ENCODE assay signal across 1 fruit fly cellular context in genomic region chr3R:11650105-11651039, dm6.
TF ChIP-seq lines count a peak whose summit lies in the region.

Csk (minus strand) TSS chr3R:11650706.
Elp1 (plus strand) TSS chr3R:11650971.

TF ChIP-seq in whole organism, embryonic, 481 proteins besides CTCF, POLR2A, EP300 and RAD21 (continued from another document and continues in another):
- TF ChIP-seq ci (GFP tag; IDR thresholded peaks at IDR 0.05; lab: Robert Waterston, UW) (0 out of 3 replicates have a peak, but pooled peaks have one; percentile 32), ftz-f1 (GFP tag; optimal IDR thresholded peaks at IDR 0.05; lab: Kevin White, UChicago) (no peak), gce (GFP tag; IDR thresholded peaks at IDR 0.05; lab: Robert Waterston, UW) (no peak), Lhr (GFP tag; optimal IDR thresholded peaks at IDR 0.05; lab: Kevin White, UChicago) (peak; percentile 69), ewg (GFP tag; optimal IDR thresholded peaks at IDR 0.05; lab: Kevin White, UChicago) (peak; percentile 73), usp (GFP tag; optimal IDR thresholded peaks at IDR 0.05; lab: Kevin White, UChicago) (no peak), tx (GFP tag; optimal IDR thresholded peaks at IDR 0.05; lab: Kevin White, UChicago) (no peak), Dll (GFP tag; IDR thresholded peaks at IDR 0.05; lab: Robert Waterston, UW; ENCODE audit: partially characterized antibody) (no peak), Mad (GFP tag; optimal IDR thresholded peaks at IDR 0.05; lab: Kevin White, UChicago) (peak; percentile 41), CG6765 (GFP tag; optimal IDR thresholded peaks at IDR 0.05; lab: Kevin White, UChicago) (no peak), CG2678 (tag; optimal IDR thresholded peaks at IDR 0.05; lab: Kevin White, UChicago) (peak; percentile 64), sim (GFP tag; IDR thresholded peaks at IDR 0.05; lab: Robert Waterston, UW) (no peak), peb (GFP tag; IDR thresholded peaks at IDR 0.05; lab: Robert Waterston, UW) (no peak), tin (GFP tag; optimal IDR thresholded peaks at IDR 0.05; lab: Kevin White, UChicago) (peak; percentile 41), fd64A (GFP tag; optimal IDR thresholded peaks at IDR 0.05; lab: Kevin White, UChicago) (peak; percentile 10), tap (tag; optimal IDR thresholded peaks at IDR 0.05; lab: Kevin White, UChicago) (no peak), CG11085 (GFP tag; IDR thresholded peaks at IDR 0.05; lab: Robert Waterston, UW) (peak; percentile 40; the same call in 1 of the 2 replicates), CG13296 (GFP tag; optimal IDR thresholded peaks at IDR 0.05; lab: Kevin White, UChicago) (peak; percentile 47), Elba2 (GFP tag; optimal IDR thresholded peaks at IDR 0.05; lab: Kevin White, UChicago) (peak; percentile 42), twi (tag; optimal IDR thresholded peaks at IDR 0.05; lab: Kevin White, UChicago) (peak; percentile 73), CG8765 (GFP tag; IDR thresholded peaks at IDR 0.05; lab: Robert Waterston, UW) (no peak), luna (GFP tag; optimal IDR thresholded peaks at IDR 0.05; lab: Kevin White, UChicago) (no peak), Abd-B (GFP tag; optimal IDR thresholded peaks at IDR 0.05; lab: Kevin White, UChicago) (peak; percentile 59), cwo (GFP tag; optimal IDR thresholded peaks at IDR 0.05; lab: Kevin White, UChicago) (peak; percentile 61), CG10366 (GFP tag; IDR thresholded peaks at IDR 0.05; lab: Robert Waterston, UW) (peak; percentile 33; the same call in 1 of the 2 replicates), Ptx1 (GFP tag; IDR thresholded peaks at IDR 0.05; lab: Robert Waterston, UW) (peak; percentile 45), Hr51 (GFP tag; optimal IDR thresholded peaks at IDR 0.05; lab: Kevin White, UChicago) (peak; percentile 40 to 51), dysf (GFP tag; IDR thresholded peaks at IDR 0.05; lab: Robert Waterston, UW) (peak; percentile 49; the same call in 2 of the 3 replicates), ham (GFP tag; IDR thresholded peaks at IDR 0.05; lab: Robert Waterston, UW) (no peak), grn (GFP tag; optimal IDR thresholded peaks at IDR 0.05; lab: Kevin White, UChicago) (peak; percentile 62), CoRest (tag; optimal IDR thresholded peaks at IDR 0.05; lab: Kevin White, UChicago) (peak; percentile 78), CG34422 (GFP tag; IDR thresholded peaks at IDR 0.05; lab: Robert Waterston, UW) (peak; percentile 37; the same call in 1 of the 3 replicates), NFAT (GFP tag; IDR thresholded peaks at IDR 0.05; lab: Robert Waterston, UW) (peak; percentile 56; the same call in 1 of the 2 replicates), cad (GFP tag; optimal IDR thresholded peaks at IDR 0.05; lab: Kevin White, UChicago) (no peak), gt (GFP tag; IDR thresholded peaks at IDR 0.05; lab: Robert Waterston, UW) (no peak), CG17912 (GFP tag; optimal IDR thresholded peaks at IDR 0.05; lab: Kevin White, UChicago) (peak; percentile 12), chn (GFP tag; optimal IDR thresholded peaks at IDR 0.05; lab: Kevin White, UChicago) (peak; percentile 5), knrl (GFP tag; IDR thresholded peaks at IDR 0.05; lab: Robert Waterston, UW; ENCODE audit: partially characterized antibody) (peak; percentile 23; the same call in 1 of the 3 replicates), nmo (GFP tag; optimal IDR thresholded peaks at IDR 0.05; lab: Kevin White, UChicago) (peak; percentile 86), CG7963 (GFP tag; IDR thresholded peaks at IDR 0.05; lab: Robert Waterston, UW; ENCODE audit: partially characterized antibody) (no peak), Taf1 (GFP tag; IDR thresholded peaks at IDR 0.05; lab: Robert Waterston, UW) (no peak), scrt (GFP tag; optimal IDR thresholded peaks at IDR 0.05; lab: Kevin White, UChicago) (peak; percentile 26), rib (GFP tag; IDR thresholded peaks at IDR 0.05; lab: Robert Waterston, UW) (no peak), Bgb (GFP tag; IDR thresholded peaks at IDR 0.05; lab: Robert Waterston, UW; ENCODE audit: partially characterized antibody) (peak; percentile 30; the same call in 1 of the 2 replicates), CG9727 (GFP tag; optimal IDR thresholded peaks at IDR 0.05; lab: Kevin White, UChicago) (peak; percentile 65), D (optimal IDR thresholded peaks at IDR 0.05; lab: Kevin White, UChicago) (no peak), D (GFP tag; optimal IDR thresholded peaks at IDR 0.05; lab: Kevin White, UChicago) (no peak), Jarid2 (GFP tag; optimal IDR thresholded peaks at IDR 0.05; lab: Kevin White, UChicago) (peak; percentile 30), sens (GFP tag; lab: Kevin White, UChicago) (peak; percentile 86), zfh1 (GFP tag; IDR thresholded peaks at IDR 0.05; lab: Robert Waterston, UW) (0 out of 3 replicates have a peak, but pooled peaks have one; percentile 49), oc (tag; optimal IDR thresholded peaks at IDR 0.05; lab: Kevin White, UChicago) (no peak), CG1233 (GFP tag; optimal IDR thresholded peaks at IDR 0.05; lab: Kevin White, UChicago) (peak; percentile 53), Dbx (GFP tag; IDR thresholded peaks at IDR 0.05; lab: Robert Waterston, UW) (peak; percentile 67; the same call in 1 of the 3 replicates), en (GFP tag; optimal IDR thresholded peaks at IDR 0.05; lab: Kevin White, UChicago) (no peak), CG4617 (GFP tag; optimal IDR thresholded peaks at IDR 0.05; lab: Kevin White, UChicago; ENCODE audit: borderline replicate concordance) (peak; percentile 79), CG8944 (GFP tag; optimal IDR thresholded peaks at IDR 0.05; lab: Kevin White, UChicago) (peak; percentile 31), CG31224 (GFP tag; IDR thresholded peaks at IDR 0.05; lab: Robert Waterston, UW) (no peak), amos (GFP tag; IDR thresholded peaks at IDR 0.05; lab: Robert Waterston, UW; ENCODE audit: partially characterized antibody) (0 out of 2 replicates have a peak, but pooled peaks have one; percentile 29), onecut (GFP tag; IDR thresholded peaks at IDR 0.05; lab: Robert Waterston, UW) (no peak; the same call in 1 of the 2 replicates), ssp (GFP tag; IDR thresholded peaks at IDR 0.05; lab: Robert Waterston, UW) (0 out of 2 replicates have a peak, but pooled peaks have one; percentile 12), CG6683 (GFP tag; optimal IDR thresholded peaks at IDR 0.05; lab: Kevin White, UChicago) (no peak), Dip2 (GFP tag; IDR thresholded peaks at IDR 0.05; lab: Robert Waterston, UW) (no peak), Awh (GFP tag; IDR thresholded peaks at IDR 0.05; lab: Robert Waterston, UW) (no peak), CG1832 (GFP tag; optimal IDR thresholded peaks at IDR 0.05; lab: Kevin White, UChicago) (no peak), disco-r (GFP tag; optimal IDR thresholded peaks at IDR 0.05; lab: Kevin White, UChicago) (no peak), grau (tag; optimal IDR thresholded peaks at IDR 0.05; lab: Kevin White, UChicago) (peak; percentile 69), pho (GFP tag; optimal IDR thresholded peaks at IDR 0.05; lab: Kevin White, UChicago) (peak; percentile 3), bbx (GFP tag; IDR thresholded peaks at IDR 0.05; lab: Robert Waterston, UW; ENCODE audit: partially characterized antibody) (peak; percentile 15; the same call in 1 of the 2 replicates), CG9609 (GFP tag; optimal IDR thresholded peaks at IDR 0.05; lab: Kevin White, UChicago) (peak; percentile 14), Sry-β (GFP tag; optimal IDR thresholded peaks at IDR 0.05; lab: Kevin White, UChicago) (peak; percentile 95), Hand (GFP tag; optimal IDR thresholded peaks at IDR 0.05; lab: Kevin White, UChicago) (no peak), fd96Cb (tag; optimal IDR thresholded peaks at IDR 0.05; lab: Kevin White, UChicago) (peak; percentile 7), wek (GFP tag; optimal IDR thresholded peaks at IDR 0.05; lab: Kevin White, UChicago) (no peak), jing (GFP tag; optimal IDR thresholded peaks at IDR 0.05; lab: Kevin White, UChicago) (no peak), sqz (GFP tag; optimal IDR thresholded peaks at IDR 0.05; lab: Kevin White, UChicago) (peak; percentile 20), tup (GFP tag; optimal IDR thresholded peaks at IDR 0.05; lab: Kevin White, UChicago) (peak; percentile 22), Sin3A (optimal IDR thresholded peaks at IDR 0.05; lab: Kevin White, UChicago) (peak; percentile 82), Fer3 (tag; optimal IDR thresholded peaks at IDR 0.05; lab: Kevin White, UChicago) (peak; percentile 59), Med (GFP tag; lab: Kevin White, UChicago) (peak; percentile 91), tgo (GFP tag; IDR thresholded peaks at IDR 0.05; lab: Robert Waterston, UW) (peak; percentile 50), CG6654 (GFP tag; optimal IDR thresholded peaks at IDR 0.05; lab: Kevin White, UChicago) (no peak), CG32772 (GFP tag; IDR thresholded peaks at IDR 0.05; lab: Robert Waterston, UW) (no peak), CG31365 (tag; optimal IDR thresholded peaks at IDR 0.05; lab: Kevin White, UChicago) (no peak), CG17328 (GFP tag; IDR thresholded peaks at IDR 0.05; lab: Robert Waterston, UW) (no peak), CG17802 (tag; optimal IDR thresholded peaks at IDR 0.05; lab: Kevin White, UChicago) (no peak), CG15696 (tag; optimal IDR thresholded peaks at IDR 0.05; lab: Kevin White, UChicago) (peak; percentile 68), crc (GFP tag; optimal IDR thresholded peaks at IDR 0.05; lab: Kevin White, UChicago) (no peak), CG2712 (tag; optimal IDR thresholded peaks at IDR 0.05; lab: Kevin White, UChicago) (peak; percentile 68), yki (optimal IDR thresholded peaks at IDR 0.05; lab: Kevin White, UChicago) (no peak), CG43689 (GFP tag; IDR thresholded peaks at IDR 0.05; lab: Robert Waterston, UW) (no peak), Tbp (GFP tag; optimal IDR thresholded peaks at IDR 0.05; lab: Kevin White, UChicago) (no peak), lmd (GFP tag; IDR thresholded peaks at IDR 0.05; lab: Robert Waterston, UW) (peak; percentile 50; the same call in 1 of the 2 replicates), MTF-1 (GFP tag; optimal IDR thresholded peaks at IDR 0.05; lab: Kevin White, UChicago; ENCODE audit: borderline replicate concordance) (no peak), zf30C (GFP tag; optimal IDR thresholded peaks at IDR 0.05; lab: Kevin White, UChicago) (no peak), Ssrp (tag; optimal IDR thresholded peaks at IDR 0.05; lab: Kevin White, UChicago) (peak; percentile 56), CG31388 (GFP tag; optimal IDR thresholded peaks at IDR 0.05; lab: Kevin White, UChicago) (peak; percentile 12), CG18476 (GFP tag; optimal IDR thresholded peaks at IDR 0.05; lab: Kevin White, UChicago) (peak; percentile 28), lov (optimal IDR thresholded peaks at IDR 0.05; lab: Kevin White, UChicago) (no peak), lov (GFP tag; IDR thresholded peaks at IDR 0.05; lab: Robert Waterston, UW) (no peak), mirr (GFP tag; optimal IDR thresholded peaks at IDR 0.05; lab: Kevin White, UChicago) (peak; percentile 27), CG34224 (GFP tag; IDR thresholded peaks at IDR 0.05; lab: Robert Waterston, UW; ENCODE audit: partially characterized antibody) (no peak), H15 (GFP tag; IDR thresholded peaks at IDR 0.05; lab: Robert Waterston, UW) (no peak), CG9215 (GFP tag; IDR thresholded peaks at IDR 0.05; lab: Robert Waterston, UW) (peak; percentile 42), GATAe (GFP tag; conservative IDR thresholded peaks at IDR 0.05; lab: Robert Waterston, UW) (no peak), Sox100B (GFP tag; optimal IDR thresholded peaks at IDR 0.05; lab: Kevin White, UChicago) (peak; percentile 59), CG8281 (tag; optimal IDR thresholded peaks at IDR 0.05; lab: Kevin White, UChicago) (peak; percentile 5), CG10462 (GFP tag; optimal IDR thresholded peaks at IDR 0.05; lab: Kevin White, UChicago) (no peak), esg (GFP tag; conservative IDR thresholded peaks at IDR 0.05; lab: Robert Waterston, UW) (no peak), nom (GFP tag; optimal IDR thresholded peaks at IDR 0.05; lab: Kevin White, UChicago) (peak; percentile 44), ato (GFP tag; IDR thresholded peaks at IDR 0.05; lab: Robert Waterston, UW; ENCODE audit: partially characterized antibody) (no peak), bowl (GFP tag; IDR thresholded peaks at IDR 0.05; lab: Robert Waterston, UW) (no peak), HHEX (GFP tag; optimal IDR thresholded peaks at IDR 0.05; lab: Kevin White, UChicago) (peak; percentile 26), CG9437 (GFP tag; optimal IDR thresholded peaks at IDR 0.05; lab: Kevin White, UChicago) (peak; percentile 48), CG33213 (GFP tag; optimal IDR thresholded peaks at IDR 0.05; lab: Kevin White, UChicago) (peak; percentile 40), E2f1 (GFP tag; IDR thresholded peaks at IDR 0.05; lab: Robert Waterston, UW) (no peak), otp (GFP tag; IDR thresholded peaks at IDR 0.05; lab: Robert Waterston, UW) (no peak), p53 (GFP tag; optimal IDR thresholded peaks at IDR 0.05; lab: Kevin White, UChicago) (no peak), CG13775 (GFP tag; optimal IDR thresholded peaks at IDR 0.05; lab: Kevin White, UChicago) (peak; percentile 68), CG1024 (GFP tag; IDR thresholded peaks at IDR 0.05; lab: Robert Waterston, UW) (no peak), nau (GFP tag; optimal IDR thresholded peaks at IDR 0.05; lab: Kevin White, UChicago) (no peak), CG12104 (GFP tag; optimal IDR thresholded peaks at IDR 0.05; lab: Kevin White, UChicago) (peak; percentile 68), Hmx (GFP tag; optimal IDR thresholded peaks at IDR 0.05; lab: Kevin White, UChicago) (no peak), schlank (tag; optimal IDR thresholded peaks at IDR 0.05; lab: Kevin White, UChicago) (no peak), CG2889 (GFP tag; IDR thresholded peaks at IDR 0.05; lab: Robert Waterston, UW) (no peak), Hmr (GFP tag; optimal IDR thresholded peaks at IDR 0.05; lab: Kevin White, UChicago) (peak; percentile 77), CG15514 (GFP tag; optimal IDR thresholded peaks at IDR 0.05; lab: Kevin White, UChicago) (peak; percentile 74), Optix (GFP tag; IDR thresholded peaks at IDR 0.05; lab: Robert Waterston, UW) (no peak), CG18262 (tag; optimal IDR thresholded peaks at IDR 0.05; lab: Kevin White, UChicago) (peak; percentile 51), Asciz (GFP tag; optimal IDR thresholded peaks at IDR 0.05; lab: Kevin White, UChicago) (no peak), Hsf (GFP tag; optimal IDR thresholded peaks at IDR 0.05; lab: Kevin White, UChicago) (peak; percentile 25), CG10565 (GFP tag; optimal IDR thresholded peaks at IDR 0.05; lab: Kevin White, UChicago) (no peak), CG30020 (tag; optimal IDR thresholded peaks at IDR 0.05; lab: Kevin White, UChicago) (peak; percentile 73)
